Worm (Caenorhabditis elegans): Measurements from ENCODE around the gene sir-2.1.

ce11 chrIV:10374601-10375000 is 8.6 kb upstream of the sir-2.1 start, which contains the start of gene mask-1:
- no peak for TF ChIP-seq somi-1 (GFP tag; optimal IDR thresholded peaks at IDR 0.05)
- TF ChIP-seq him-1 (tag; optimal IDR thresholded peaks at IDR 0.05): no peak
- TF ChIP-seq tlf-1 (GFP tag; optimal IDR thresholded peaks at IDR 0.05): no peak
- TF ChIP-seq pha-4 (tag; optimal IDR thresholded peaks at IDR 0.05): no peak
- no peak for TF ChIP-seq ama-1 (optimal IDR thresholded peaks at IDR 0.05)
- no peak for TF ChIP-seq ama-1 (GFP tag; optimal IDR thresholded peaks at IDR 0.05)
- TF ChIP-seq F33H1.4 (GFP tag; IDR thresholded peaks at IDR 0.05): no peak
- no peak for TF ChIP-seq ztf-18 (tag; optimal IDR thresholded peaks at IDR 0.05)
- no peak for TF ChIP-seq ets-4 (GFP tag; optimal IDR thresholded peaks at IDR 0.05)
- no peak for TF ChIP-seq hlh-12 (tag; optimal IDR thresholded peaks at IDR 0.05)
- no peak for TF ChIP-seq nfyb-1 (GFP tag; IDR thresholded peaks at IDR 0.05)
- TF ChIP-seq efl-1 (GFP tag; optimal IDR thresholded peaks at IDR 0.05): no peak
